Worm (Caenorhabditis elegans): ENCODE data around the gene try-4.

The try-4 gene

DNA sequence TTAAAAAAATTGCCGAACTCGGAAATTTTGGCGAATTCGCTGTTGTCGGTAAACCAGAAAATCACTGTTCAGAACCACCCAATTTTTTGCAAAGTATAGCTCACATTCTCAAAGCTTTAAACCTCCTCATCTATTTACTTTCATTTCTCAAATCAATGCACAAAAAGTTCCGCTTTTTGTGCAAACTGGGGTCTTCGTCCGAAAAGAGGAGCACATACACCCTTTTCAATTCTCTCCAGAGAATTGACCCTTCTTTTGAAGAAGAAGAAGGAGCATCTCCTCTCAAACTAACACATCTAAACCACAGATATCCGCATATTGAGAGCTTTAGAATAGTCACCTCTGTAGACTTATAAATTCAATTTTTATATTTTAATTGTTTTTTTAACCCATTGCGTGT, 14.4 kb upstream of the try-4 start:
- no peak for TF ChIP-seq blmp-1 (tag; optimal IDR thresholded peaks at IDR 0.05; ENCODE audit: insufficient read depth)
- no peak for TF ChIP-seq lin-11 (tag; optimal IDR thresholded peaks at IDR 0.05)
- no peak for TF ChIP-seq peb-1 (tag; optimal IDR thresholded peaks at IDR 0.05)
- no peak for TF ChIP-seq ZK546.5 (tag; optimal IDR thresholded peaks at IDR 0.05)
- no peak for TF ChIP-seq elt-3 (tag; optimal IDR thresholded peaks at IDR 0.05)
- no peak for TF ChIP-seq crh-2 (tag; optimal IDR thresholded peaks at IDR 0.05)
- TF ChIP-seq nhr-10 (tag; optimal IDR thresholded peaks at IDR 0.05), result no peak
- TF ChIP-seq mab-5 (tag; optimal IDR thresholded peaks at IDR 0.05), result no peak
- no peak for TF ChIP-seq lsy-2 (tag; optimal IDR thresholded peaks at IDR 0.05)

- no peak for TF ChIP-seq alr-1 (tag; optimal IDR thresholded peaks at IDR 0.05)
- no peak for TF ChIP-seq nhr-10 (tag; optimal IDR thresholded peaks at IDR 0.05)
- TF ChIP-seq sma-9 (GFP tag; optimal IDR thresholded peaks at IDR 0.05), result no peak
- TF ChIP-seq sma-9 (tag; optimal IDR thresholded peaks at IDR 0.05), result no peak
- no peak for TF ChIP-seq nhr-25 (tag; optimal IDR thresholded peaks at IDR 0.05)
- TF ChIP-seq unc-55 (GFP tag; optimal IDR thresholded peaks at IDR 0.05), result peak; percentile 36
- peak; percentile 26 for TF ChIP-seq sem-4 (tag; optimal IDR thresholded peaks at IDR 0.05)
- peak; percentile 23 for TF ChIP-seq nhr-129 (tag; optimal IDR thresholded peaks at IDR 0.05)
- peak; percentile 46 for TF ChIP-seq zag-1 (tag; optimal IDR thresholded peaks at IDR 0.05)
These were observed 12.2 kb upstream of the try-4 start for ce11 chrV:20873144-20873543.

DNA sequence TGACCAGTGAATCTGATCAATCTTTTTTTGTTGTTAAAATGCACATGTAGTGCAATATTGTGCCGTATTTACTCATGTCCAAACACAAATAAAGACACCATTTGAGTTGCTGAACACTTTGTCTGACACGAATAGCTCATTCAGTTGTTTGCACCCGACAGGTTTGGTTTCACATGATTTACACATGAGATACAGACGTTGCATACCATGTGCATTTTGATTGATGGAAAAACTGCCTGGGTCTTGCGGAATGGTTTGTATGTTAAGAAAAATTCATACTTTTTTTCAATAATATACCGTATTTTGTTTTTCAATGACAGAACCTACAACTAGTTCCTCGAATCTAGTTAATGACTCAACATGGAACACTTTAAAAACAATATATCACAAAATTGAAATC, 10.2 kb upstream of the try-4 start:
- TF ChIP-seq gmeb-1 (tag; optimal IDR thresholded peaks at IDR 0.05) (no peak), zag-1 (tag; optimal IDR thresholded peaks at IDR 0.05) (no peak), lin-11 (tag; optimal IDR thresholded peaks at IDR 0.05) (no peak), ama-1 (optimal IDR thresholded peaks at IDR 0.05) (no peak), skn-1 (tag; optimal IDR thresholded peaks at IDR 0.05) (no peak), nhr-6 (tag; optimal IDR thresholded peaks at IDR 0.05) (no peak), nhr-12 (tag; optimal IDR thresholded peaks at IDR 0.05) (no peak), mbf-1 (tag; optimal IDR thresholded peaks at IDR 0.05) (no peak), nhr-11 (tag; optimal IDR thresholded peaks at IDR 0.05) (no peak), elt-3 (tag; optimal IDR thresholded peaks at IDR 0.05) (no peak), lin-39 (tag; optimal IDR thresholded peaks at IDR 0.05) (no peak), nhr-21 (tag; optimal IDR thresholded peaks at IDR 0.05) (no peak), ztf-1 (GFP tag; conservative IDR thresholded peaks at IDR 0.05) (no peak), crh-2 (tag; optimal IDR thresholded peaks at IDR 0.05) (no peak), elt-1 (tag; optimal IDR thresholded peaks at IDR 0.05) (no peak), blmp-1 (tag; optimal IDR thresholded peaks at IDR 0.05; ENCODE audit: insufficient read depth) (no peak), ZK546.5 (tag; optimal IDR thresholded peaks at IDR 0.05) (no peak), Y55F3AM.14 (GFP tag; optimal IDR thresholded peaks at IDR 0.05) (no peak)

DNA sequence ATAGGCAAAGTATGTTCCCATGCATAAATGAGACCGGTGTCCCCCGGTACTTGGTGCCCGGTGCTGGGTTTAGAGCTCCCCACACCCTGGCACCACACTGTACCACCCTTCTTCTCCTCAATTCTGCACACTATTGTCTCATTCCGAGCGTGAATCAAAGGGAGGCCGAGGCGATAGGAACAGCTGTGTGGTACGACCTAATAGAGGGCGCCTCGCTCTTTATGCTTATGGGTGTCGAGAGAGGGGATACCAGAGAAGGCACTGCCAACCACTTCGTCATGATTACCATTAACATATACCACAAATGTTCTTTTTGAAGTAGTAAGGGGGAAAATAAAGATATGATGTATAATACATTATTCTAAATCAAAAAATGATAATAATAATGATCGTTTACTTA, 9.7 kb upstream of the try-4 start:
- TF ChIP-seq mab-5 (tag; optimal IDR thresholded peaks at IDR 0.05) (no peak), lin-13 (GFP tag; optimal IDR thresholded peaks at IDR 0.05) (no peak), nhr-12 (tag; optimal IDR thresholded peaks at IDR 0.05) (no peak), nhr-77 (tag; optimal IDR thresholded peaks at IDR 0.05) (no peak), ztf-4 (tag; optimal IDR thresholded peaks at IDR 0.05) (no peak), unc-55 (GFP tag; optimal IDR thresholded peaks at IDR 0.05) (no peak), nhr-11 (tag; optimal IDR thresholded peaks at IDR 0.05) (no peak), skn-1 (tag; optimal IDR thresholded peaks at IDR 0.05) (no peak), Y55F3AM.14 (GFP tag; optimal IDR thresholded peaks at IDR 0.05) (no peak), lsy-2 (tag; optimal IDR thresholded peaks at IDR 0.05) (no peak)

DNA sequence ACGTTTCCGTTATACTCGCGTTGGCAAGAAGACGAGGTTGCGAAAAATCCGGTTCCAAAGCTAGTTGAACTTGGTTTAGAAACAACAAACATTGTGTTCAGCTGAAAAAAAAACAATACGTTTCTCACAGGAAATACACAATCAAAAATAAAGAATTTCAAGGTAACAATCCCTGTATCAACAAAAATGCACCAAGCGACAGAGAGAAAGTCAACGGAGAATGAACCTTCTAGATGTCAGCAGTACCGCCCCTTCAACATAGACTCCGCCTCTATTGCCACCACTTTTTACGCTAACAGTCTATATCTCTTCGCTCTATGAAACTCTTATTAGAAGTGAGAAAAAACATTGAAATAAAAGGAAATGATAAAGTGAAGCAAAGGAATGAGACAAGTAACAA, 7.4 kb upstream of the try-4 start, which contains the start of gene F31D4.8:
F31D4.8 (minus strand) TSS at position 101 of the 400 bp plus-strand sequence.
- TF ChIP-seq peb-1 (tag; optimal IDR thresholded peaks at IDR 0.05), result no peak

- TF ChIP-seq unc-62 (GFP tag; optimal IDR thresholded peaks at IDR 0.05) (no peak), peb-1 (tag; optimal IDR thresholded peaks at IDR 0.05) (no peak), unc-55 (GFP tag; optimal IDR thresholded peaks at IDR 0.05) (no peak), crh-2 (tag; optimal IDR thresholded peaks at IDR 0.05) (no peak), gmeb-1 (tag; optimal IDR thresholded peaks at IDR 0.05) (no peak), sem-4 (tag; optimal IDR thresholded peaks at IDR 0.05) (no peak), fos-1 (tag; optimal IDR thresholded peaks at IDR 0.05) (peak; percentile 53), zag-1 (tag; optimal IDR thresholded peaks at IDR 0.05) (no peak)
These were observed 5.5 kb upstream of the try-4 start for ce11 chrV:20866406-20866805.
